Worm (Caenorhabditis elegans) whole organism, mixed stage, embryonic: ENCODE data around the gene sre-40.
A peak's percentile ranks its signal among the peaks of the same experiment; 100 is the strongest.

ENCODE experiments used
- M03D4.4 ChIP-seq: sonication (generic microtip); optimal IDR thresholded peaks from 2 replicates; lab custom pipeline; 2017; ENCODE audit warnings: mild to moderate bottlenecking, missing genetic modification characterization, missing compliant biosample characterization
- bed-3 ChIP-seq: fragments of 200-800 bp; sonication (Bioruptor generic); optimal IDR thresholded peaks from 3 replicates; lab custom pipeline; 2018; ENCODE audit warnings: mild to moderate bottlenecking, missing genetic modification characterization, moderate library complexity, missing compliant biosample characterization
- blmp-1 ChIP-seq: fragments of 150-350 bp; optimal IDR thresholded peaks from 2 replicates; lab custom pipeline; 2014; ENCODE audit warnings: missing biosample characterization, missing genetic modification characterization
- ceh-39 ChIP-seq: fragments of 150-350 bp; optimal IDR thresholded peaks from 2 replicates; lab custom pipeline; 2014; ENCODE audit warnings: missing biosample characterization, missing genetic modification characterization
- ceh-43 ChIP-seq: fragments of 200-800 bp; sonication (Bioruptor generic); optimal IDR thresholded peaks from 2 replicates; lab custom pipeline; 2018; ENCODE audit warnings: mild to moderate bottlenecking, missing genetic modification characterization, moderate library complexity, missing compliant biosample characterization
- ceh-83 ChIP-seq: fragments of 200-800 bp; sonication (Bioruptor generic); optimal IDR thresholded peaks from 2 replicates; lab custom pipeline; 2018; ENCODE audit warnings: mild to moderate bottlenecking, missing genetic modification characterization, missing compliant biosample characterization
- ces-1 ChIP-seq: fragments of 150-350 bp; optimal IDR thresholded peaks from 2 replicates; lab custom pipeline; 2014; ENCODE audit warnings: missing biosample characterization, missing genetic modification reagents, missing genetic modification characterization
- cnd-1 ChIP-seq: fragments of 200-800 bp; sonication (Bioruptor generic); optimal IDR thresholded peaks from 2 replicates; lab custom pipeline; 2018; ENCODE audit warnings: mild to moderate bottlenecking, missing genetic modification characterization, missing compliant biosample characterization
- drap-1 ChIP-seq: fragments of 200-800 bp; sonication (Bioruptor generic); optimal IDR thresholded peaks from 3 replicates; lab custom pipeline; 2018; ENCODE audit warnings: mild to moderate bottlenecking, missing genetic modification characterization, missing compliant biosample characterization
- elt-1 ChIP-seq: sonication (generic microtip); optimal IDR thresholded peaks from 2 replicates; lab custom pipeline; 2017; ENCODE audit warnings: missing genetic modification characterization, mild to moderate bottlenecking, missing compliant biosample characterization, antibody characterized with exemption, moderate library complexity, borderline replicate concordance; ENCODE audit not compliant: insufficient read depth
- elt-3 ChIP-seq: fragments of 150-350 bp; optimal IDR thresholded peaks from 2 replicates; lab custom pipeline; 2014; ENCODE audit warnings: missing biosample characterization, missing genetic modification characterization
- flh-1 ChIP-seq: fragments of 200-800 bp; sonication (Bioruptor generic); optimal IDR thresholded peaks from 2 replicates; lab custom pipeline; 2018; ENCODE audit warnings: mild to moderate bottlenecking, missing genetic modification characterization, moderate library complexity, missing compliant biosample characterization
- ham-2 ChIP-seq: fragments of 200-800 bp; sonication (Bioruptor generic); optimal IDR thresholded peaks from 2 replicates; lab custom pipeline; 2018; ENCODE audit warnings: mild to moderate bottlenecking, missing genetic modification characterization, missing compliant biosample characterization
- hlh-1 ChIP-seq: fragments of 150-350 bp; optimal IDR thresholded peaks from 2 replicates; lab custom pipeline; 2014; ENCODE audit warnings: missing biosample characterization, missing genetic modification reagents, missing genetic modification characterization
- lin-13 ChIP-seq: fragments of 150-350 bp; optimal IDR thresholded peaks from 2 replicates; lab custom pipeline; 2014; ENCODE audit warnings: missing biosample characterization, missing genetic modification characterization
- lin-32 ChIP-seq: fragments of 200-800 bp; sonication (Bioruptor generic); optimal IDR thresholded peaks from 2 replicates; lab custom pipeline; 2018; ENCODE audit warnings: mild to moderate bottlenecking, missing genetic modification characterization, missing compliant biosample characterization
- lsy-2 ChIP-seq: fragments of 150-350 bp; optimal IDR thresholded peaks from 2 replicates; lab custom pipeline; 2014; ENCODE audit warnings: missing biosample characterization, missing genetic modification characterization
- mab-5 ChIP-seq: fragments of 150-350 bp; optimal IDR thresholded peaks from 2 replicates; lab custom pipeline; 2014; ENCODE audit warnings: missing biosample characterization, missing genetic modification characterization
- mep-1 ChIP-seq: fragments of 150-350 bp; optimal IDR thresholded peaks from 2 replicates; lab custom pipeline; 2017; ENCODE audit warnings: missing biosample characterization, missing genetic modification reagents, missing genetic modification characterization, inconsistent platforms
- mls-2 ChIP-seq: sonication (generic microtip); optimal IDR thresholded peaks from 2 replicates; lab custom pipeline; 2016; ENCODE audit warnings: mild to moderate bottlenecking, missing genetic modification characterization, moderate library complexity, missing compliant biosample characterization
- nhr-12 ChIP-seq: fragments of 150-350 bp; optimal IDR thresholded peaks from 2 replicates; lab custom pipeline; 2014; ENCODE audit warnings: missing biosample characterization, missing genetic modification characterization
- nhr-2 ChIP-seq: fragments of 150-350 bp; optimal IDR thresholded peaks from 2 replicates; lab custom pipeline; 2014; ENCODE audit warnings: missing biosample characterization, missing genetic modification characterization
- nhr-237 ChIP-seq: fragments of 150-350 bp; optimal IDR thresholded peaks from 2 replicates; lab custom pipeline; 2014; ENCODE audit warnings: missing biosample characterization, missing genetic modification characterization
- nhr-28 ChIP-seq: fragments of 150-350 bp; optimal IDR thresholded peaks from 2 replicates; lab custom pipeline; 2014; ENCODE audit warnings: missing biosample characterization, missing genetic modification characterization
- nhr-76 ChIP-seq: sonication (generic microtip); optimal IDR thresholded peaks from 2 replicates; lab custom pipeline; 2017; ENCODE audit warnings: missing biosample characterization, missing genetic modification characterization
- pha-4 ChIP-seq: fragments of 150-350 bp; optimal IDR thresholded peaks from 2 replicates; lab custom pipeline; 2018; ENCODE audit warnings: missing biosample characterization, missing genetic modification reagents, missing genetic modification characterization
- sem-2 ChIP-seq: fragments of 200-800 bp; sonication (Bioruptor generic); optimal IDR thresholded peaks from 2 replicates; lab custom pipeline; 2018; ENCODE audit warnings: mild to moderate bottlenecking, missing genetic modification characterization, missing compliant biosample characterization
- snpc-4 ChIP-seq: fragments of 150-350 bp; optimal IDR thresholded peaks from 2 replicates; lab custom pipeline; 2014; ENCODE audit warnings: missing biosample characterization, missing genetic modification characterization
- sptf-1 ChIP-seq: sonication (generic microtip); optimal IDR thresholded peaks from 2 replicates; lab custom pipeline; 2017; ENCODE audit warnings: mild to moderate bottlenecking, missing genetic modification characterization, moderate library complexity, missing compliant biosample characterization
- tbx-8 ChIP-seq: fragments of 200-800 bp; sonication (Bioruptor generic); optimal IDR thresholded peaks from 2 replicates; lab custom pipeline; 2018; ENCODE audit warnings: mild to moderate bottlenecking, missing genetic modification characterization, moderate library complexity, missing compliant biosample characterization
- unc-120 ChIP-seq: sonication (generic microtip); optimal IDR thresholded peaks from 2 replicates; lab custom pipeline; 2017; ENCODE audit warnings: missing genetic modification characterization, missing compliant biosample characterization; ENCODE audit not compliant: poor library complexity, severe bottlenecking
- unc-39 ChIP-seq: fragments of 150-350 bp; optimal IDR thresholded peaks from 2 replicates; lab custom pipeline; 2014; ENCODE audit warnings: missing biosample characterization, missing genetic modification characterization
- unc-62 ChIP-seq: fragments of 150-350 bp; optimal IDR thresholded peaks from 2 replicates; lab custom pipeline; 2014; ENCODE audit warnings: missing biosample characterization, missing genetic modification reagents, missing genetic modification characterization
- zip-8 ChIP-seq: fragments of 150-350 bp; optimal IDR thresholded peaks from 2 replicates; lab custom pipeline; 2014; ENCODE audit warnings: missing biosample characterization, missing genetic modification characterization
- ztf-11 ChIP-seq: fragments of 150-350 bp; optimal IDR thresholded peaks from 2 replicates; lab custom pipeline; 2014; ENCODE audit warnings: missing biosample characterization, missing genetic modification characterization

sre-40 gene

ce11 chrII:4673670-4674069 lies 9.9 kb downstream of the sre-40 start:
- TF ChIP-seq mep-1 (tag; lab: Kevin White, UChicago) (no peak), lin-13 (tag; lab: Kevin White, UChicago) (no peak), drap-1 (GFP tag; lab: Kevin White, UChicago) (no peak), pha-4 (tag; lab: Kevin White, UChicago) (no peak), elt-1 (tag; lab: Kevin White, UChicago) (no peak), ceh-43 (GFP tag; lab: Kevin White, UChicago) (no peak), ztf-11 (tag; lab: Kevin White, UChicago) (no peak), flh-1 (GFP tag; lab: Kevin White, UChicago) (no peak), ceh-83 (no peak), unc-120 (tag; lab: Kevin White, UChicago) (no peak), unc-62 (GFP tag; lab: Kevin White, UChicago) (no peak), nhr-76 (tag; lab: Kevin White, UChicago) (no peak), mab-5 (tag; lab: Kevin White, UChicago) (no peak), bed-3 (GFP tag; lab: Kevin White, UChicago) (no peak), mls-2 (tag; lab: Kevin White, UChicago) (no peak), nhr-237 (tag; lab: Kevin White, UChicago) (no peak), nhr-12 (no peak), blmp-1 (tag; lab: Kevin White, UChicago) (no peak), ham-2 (GFP tag; lab: Kevin White, UChicago) (no peak)
- TF ChIP-seq, all 35 proteins: peak for 0

DNA sequence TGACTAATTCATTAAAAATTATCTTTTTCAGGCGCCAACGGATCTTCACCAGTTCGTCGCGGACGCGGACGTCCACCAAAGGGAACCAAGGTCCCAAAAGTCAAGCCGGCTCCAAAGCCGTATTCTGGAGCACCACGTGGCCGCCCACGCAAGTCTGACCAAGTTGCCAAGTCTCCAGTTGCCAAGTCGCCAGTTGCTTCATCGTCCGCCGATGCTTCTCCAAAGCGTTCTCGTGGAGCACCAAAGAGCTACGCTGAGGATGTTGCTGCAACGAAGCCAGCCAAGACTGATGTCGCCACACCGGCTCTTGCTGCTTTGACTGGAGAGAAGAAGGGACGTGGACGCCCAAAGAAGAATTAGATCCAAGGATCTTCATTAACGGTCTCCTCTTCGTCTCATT lies 10.4 kb downstream of the sre-40 start:
- TF ChIP-seq ces-1 (GFP tag; lab: Kevin White, UChicago) (no peak), elt-1 (tag; lab: Kevin White, UChicago) (no peak), ceh-39 (tag; lab: Kevin White, UChicago) (no peak), bed-3 (GFP tag; lab: Kevin White, UChicago) (no peak), nhr-2 (tag; lab: Kevin White, UChicago) (no peak), unc-62 (GFP tag; lab: Kevin White, UChicago) (no peak), nhr-28 (no peak), elt-3 (no peak), sem-2 (no peak), zip-8 (tag; lab: Kevin White, UChicago) (no peak), nhr-12 (no peak), pha-4 (tag; lab: Kevin White, UChicago) (no peak)

- peak; percentile 43 for TF ChIP-seq unc-62 (GFP tag; lab: Kevin White, UChicago)
- TF ChIP-seq lsy-2 (tag; lab: Kevin White, UChicago) = peak; percentile 3
- TF ChIP-seq mls-2 (tag; lab: Kevin White, UChicago) = peak; percentile 60
- TF ChIP-seq ztf-11 (tag; lab: Kevin White, UChicago) = peak; percentile 76
- peak; percentile 91 for TF ChIP-seq cnd-1 (tag; lab: Kevin White, UChicago)
- peak; percentile 59 for TF ChIP-seq lin-32
- peak; percentile 90 for TF ChIP-seq mep-1 (tag; lab: Kevin White, UChicago)
- no peak for TF ChIP-seq tbx-8 (GFP tag; lab: Kevin White, UChicago)
- TF ChIP-seq ceh-43 (GFP tag; lab: Kevin White, UChicago) = peak; percentile 22
- peak; percentile 12 for TF ChIP-seq pha-4 (tag; lab: Kevin White, UChicago)
- TF ChIP-seq drap-1 (GFP tag; lab: Kevin White, UChicago) = no peak
- no peak for TF ChIP-seq unc-39 (tag; lab: Kevin White, UChicago)
- no peak for TF ChIP-seq nhr-76 (tag; lab: Kevin White, UChicago)
- TF ChIP-seq nhr-2 (tag; lab: Kevin White, UChicago) = peak; percentile 63
- TF ChIP-seq M03D4.4 = no peak
- peak; percentile 30 for TF ChIP-seq lin-13 (tag; lab: Kevin White, UChicago)
- TF ChIP-seq sptf-1 (tag; lab: Kevin White, UChicago) = peak; percentile 65
- TF ChIP-seq ces-1 (GFP tag; lab: Kevin White, UChicago) = peak; percentile 83
- TF ChIP-seq sem-2 = no peak
- peak; percentile 19 for TF ChIP-seq hlh-1 (tag; lab: Kevin White, UChicago)
- TF ChIP-seq unc-120 (tag; lab: Kevin White, UChicago) = peak; percentile 43
- TF ChIP-seq ceh-39 (tag; lab: Kevin White, UChicago) = peak; percentile 67
- TF ChIP-seq flh-1 (GFP tag; lab: Kevin White, UChicago) = no peak
- TF ChIP-seq snpc-4 = no peak
- TF ChIP-seq bed-3 (GFP tag; lab: Kevin White, UChicago) = no peak
- no peak for TF ChIP-seq blmp-1 (tag; lab: Kevin White, UChicago)
- no peak for TF ChIP-seq elt-1 (tag; lab: Kevin White, UChicago)
Measured at ce11 chrII:4672584-4673110, 10.9 kb downstream of the sre-40 start, which contains the start of the genes clec-140 and hmg-11. TSS of gene clec-140 (plus strand) at chrII:4673060. TSS of gene hmg-11 (plus strand) at chrII:4673085.
